Worm (Caenorhabditis elegans) whole organism, L4/young adult: ENCODE measurements around the gene F41F3.9.

Experiments used
- W03F9.2 ChIP-seq: fragments of 150-350 bp; optimal IDR thresholded peaks from 2 replicates; lab custom pipeline; 2014; ENCODE audit warnings: missing biosample characterization, missing genetic modification characterization
- dao-5 ChIP-seq: sonication (generic microtip); optimal IDR thresholded peaks from 2 replicates; lab custom pipeline; 2016; ENCODE audit warnings: missing genotype, missing genetic modification characterization, moderate library complexity, missing compliant biosample characterization

DNA sequence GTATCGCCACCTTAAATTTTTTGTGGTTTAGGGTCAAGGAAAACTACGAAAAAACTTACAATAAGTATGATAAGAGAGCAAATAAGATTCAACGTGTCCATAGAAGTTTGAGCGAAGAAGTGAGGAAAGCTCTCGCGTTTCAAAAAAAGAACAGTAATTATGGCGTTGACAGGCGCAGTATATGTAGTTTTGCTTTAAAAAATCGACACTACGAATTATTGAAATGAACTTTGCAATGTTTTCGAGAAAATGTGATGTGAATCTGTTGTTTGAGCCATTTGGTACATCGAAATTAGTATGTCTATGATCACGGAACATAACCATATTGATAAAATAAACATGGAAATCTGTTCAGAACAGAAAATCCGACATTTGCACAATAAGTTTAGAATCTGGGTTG is 7.1 kb downstream of the F41F3.9 start, which contains the start of gene srx-74:
- TF ChIP-seq dao-5 (no peak), W03F9.2 (tag; lab: Kevin White, UChicago) (no peak)
